Worm (Caenorhabditis elegans) whole organism, dauer: ENCODE results near the gene T21B4.3.
"Not testable (repeated sequence)": the region's sequence is repeated elsewhere in the genome, so short reads cannot be mapped to it uniquely, and the experiment has no call there.

Experiments
- unc-62 ChIP-seq: sonication (generic microtip); optimal IDR thresholded peaks from 2 replicates; lab custom pipeline; 2017; ENCODE audit warnings: missing biosample characterization, missing genetic modification reagents, missing genetic modification characterization

Gene T21B4.3

DNA sequence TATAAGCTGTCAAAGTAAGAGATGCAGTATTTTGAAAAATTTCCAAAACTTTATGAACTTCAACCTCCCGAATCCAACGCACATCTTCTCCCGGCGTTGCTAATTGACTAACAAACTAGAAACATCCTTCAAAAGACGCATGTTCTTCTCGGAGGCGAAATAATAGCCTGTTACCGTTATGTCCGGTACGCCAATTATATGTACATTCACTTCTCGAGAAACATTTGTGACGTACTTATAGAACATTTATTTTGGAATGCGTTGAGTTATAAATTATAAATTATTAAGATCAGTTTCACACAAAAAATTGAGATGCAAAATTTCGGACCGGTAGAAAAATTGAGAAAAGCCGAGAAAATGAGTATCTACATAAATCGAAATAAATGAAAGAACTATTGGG lies at the start of gene T21B4.3:
TSS of gene T21B4.3 (minus strand) at position 101 of the 400 bp plus-strand sequence.
- no peak for TF ChIP-seq unc-62 (GFP tag; lab: Kevin White, UChicago)

DNA sequence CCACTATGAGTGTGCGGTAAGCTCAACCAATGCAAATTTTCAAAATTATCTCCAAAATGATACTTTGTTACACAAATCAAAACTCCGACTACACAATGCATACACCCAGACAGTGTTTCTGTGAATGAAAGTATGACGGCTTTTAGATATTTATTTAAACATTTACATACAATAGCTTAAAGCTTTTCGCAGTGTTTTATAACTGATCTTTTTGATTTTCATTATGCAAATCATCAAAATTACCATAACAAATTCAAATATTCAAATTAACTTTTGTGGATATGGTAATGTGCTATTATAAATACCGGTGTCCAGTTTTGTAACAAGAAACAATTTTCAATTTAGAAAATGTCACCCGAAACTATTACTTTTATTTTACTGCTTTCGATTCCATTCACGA lies 49.5 kb upstream of the T21B4.3 start, which contains the start of the genes F49C5.5 and F49C5.10:
TSS of gene F49C5.5 (minus strand) at position 101 of the 400 bp plus-strand sequence.
TSS of gene F49C5.10 (plus strand) at position 344 of the 400 bp plus-strand sequence.
- no peak for TF ChIP-seq unc-62 (GFP tag; lab: Kevin White, UChicago)

DNA sequence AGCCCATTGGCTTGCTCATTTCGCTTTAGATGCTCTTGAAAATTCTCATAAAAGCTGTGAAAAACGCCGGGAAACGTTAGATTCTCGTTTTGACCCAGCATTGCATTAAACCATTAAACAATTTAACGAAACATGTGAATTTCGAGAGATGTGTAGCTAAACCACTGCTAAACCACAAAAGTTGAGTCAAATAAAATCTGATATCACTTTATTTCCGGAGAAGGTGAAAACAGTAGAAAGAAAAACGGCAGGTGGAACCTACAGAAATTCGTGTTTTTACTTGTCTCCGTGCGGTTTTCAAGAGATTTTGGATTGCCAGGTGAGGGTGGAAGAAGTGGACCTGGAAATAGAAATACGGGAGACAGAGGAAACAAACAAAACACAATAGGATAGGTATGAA lies 47.7 kb upstream of the T21B4.3 start, which contains the start of gene F49C5.9:
TSS of gene F49C5.9 (minus strand) at position 101 of the 400 bp plus-strand sequence.
- no peak for TF ChIP-seq unc-62 (GFP tag; lab: Kevin White, UChicago)

- no peak for TF ChIP-seq unc-62 (GFP tag; lab: Kevin White, UChicago)
Measured at ce11 chrII:12542594-12542997, 45.7 kb upstream of the T21B4.3 start.

DNA sequence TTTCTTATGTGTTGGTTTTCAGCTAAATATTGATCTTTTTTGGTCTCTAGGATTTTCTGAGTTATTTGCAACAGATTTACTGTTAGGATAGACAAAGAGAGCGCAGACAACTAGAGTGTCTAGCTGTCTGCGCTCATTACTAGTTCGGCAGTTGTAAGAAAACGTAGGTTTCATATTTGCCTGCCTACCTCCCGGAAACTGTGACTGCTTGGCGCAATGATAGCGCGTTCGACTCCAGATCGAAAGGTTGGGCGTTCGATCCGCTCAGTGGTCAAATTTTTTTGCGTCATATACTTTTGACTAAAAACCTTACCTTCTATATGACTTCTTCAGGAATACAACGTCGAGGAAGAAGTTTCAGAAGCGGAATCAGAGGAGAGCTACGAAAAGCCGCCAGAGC lies 42.5 kb upstream of the T21B4.3 start:
- no peak for TF ChIP-seq unc-62 (GFP tag; lab: Kevin White, UChicago)

DNA sequence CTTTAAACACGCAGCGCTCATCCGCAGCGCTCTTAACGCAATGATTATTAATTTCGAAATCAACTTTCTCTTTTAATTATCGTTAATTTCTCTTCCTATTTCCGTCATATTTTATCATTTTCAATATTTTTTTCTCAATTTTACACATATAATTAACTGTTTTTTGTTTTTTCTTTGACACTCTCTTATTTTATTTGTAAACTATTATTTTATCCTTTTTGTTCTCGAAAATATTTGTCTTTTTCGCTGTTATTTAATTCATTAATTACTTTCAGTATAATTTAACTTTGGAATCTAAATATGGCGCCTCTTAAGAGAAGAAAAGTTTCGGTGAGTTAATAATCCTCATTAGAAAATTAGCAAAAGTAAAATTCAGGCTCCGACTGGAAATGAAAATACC lies 39.3 kb upstream of the T21B4.3 start, which contains the start of gene F49C5.3:
TSS of gene F49C5.3 (plus strand) at position 301 of the 400 bp plus-strand sequence.
- not testable (repeated sequence) for TF ChIP-seq unc-62 (GFP tag; lab: Kevin White, UChicago)

DNA sequence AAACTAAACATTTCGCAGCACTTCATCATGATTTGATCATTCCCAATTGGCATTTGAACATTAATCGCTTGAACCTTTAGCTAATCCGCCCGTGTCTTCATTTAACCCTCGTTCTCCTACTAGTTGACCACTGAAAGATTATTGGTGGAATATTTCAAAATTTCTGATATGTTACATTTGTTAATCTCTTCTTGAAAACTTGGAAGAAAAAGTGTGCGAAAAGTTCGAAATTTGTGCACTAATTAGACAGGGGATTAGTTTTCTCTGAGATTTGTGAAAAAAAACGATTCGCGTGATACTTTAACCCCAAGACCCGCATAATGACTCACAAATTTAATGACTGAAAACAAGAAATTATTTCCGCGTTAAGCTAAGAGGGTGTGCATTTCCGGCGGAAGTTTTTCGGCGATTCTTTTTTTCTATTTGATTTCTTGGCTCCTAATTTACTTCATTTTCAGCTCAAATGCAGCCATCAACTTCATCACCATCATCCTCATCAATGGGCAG lies 38.5 kb upstream of the T21B4.3 start, which contains the start of gene nimk-1:
TSS of gene nimk-1 (plus strand) at position 457 of the 507 bp plus-strand sequence.
- TF ChIP-seq unc-62 (GFP tag; lab: Kevin White, UChicago): no peak

DNA sequence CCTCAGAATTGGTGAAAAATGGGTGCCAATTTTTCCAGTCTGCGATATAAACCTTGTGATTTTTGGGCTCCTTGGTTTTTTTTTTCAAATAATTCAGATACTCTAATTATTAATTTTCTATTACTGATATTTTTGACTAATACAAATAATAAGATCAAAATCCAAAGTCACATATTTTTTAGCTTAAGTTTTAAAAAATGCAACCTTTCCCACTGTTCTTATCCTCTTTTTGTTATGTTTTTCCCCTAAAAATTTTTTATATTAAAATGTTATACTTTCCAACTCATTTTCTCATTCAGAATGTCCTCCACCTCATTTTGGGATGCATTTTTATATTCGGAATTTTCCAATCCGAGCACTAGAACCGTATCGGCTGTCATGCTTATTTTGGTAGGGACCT lies 34.1 kb upstream of the T21B4.3 start, which contains the start of gene srx-120:
TSS of gene srx-120 (plus strand) at position 301 of the 400 bp plus-strand sequence.
- no peak for TF ChIP-seq unc-62 (GFP tag; lab: Kevin White, UChicago)

ce11 chrII:12527947-12528346 lies 31.1 kb upstream of the T21B4.3 start, which contains the start of gene srx-119:
Gene srx-119, plus strand, starts transcription at chrII:12528247.
- TF ChIP-seq unc-62 (GFP tag; lab: Kevin White, UChicago): no peak

DNA sequence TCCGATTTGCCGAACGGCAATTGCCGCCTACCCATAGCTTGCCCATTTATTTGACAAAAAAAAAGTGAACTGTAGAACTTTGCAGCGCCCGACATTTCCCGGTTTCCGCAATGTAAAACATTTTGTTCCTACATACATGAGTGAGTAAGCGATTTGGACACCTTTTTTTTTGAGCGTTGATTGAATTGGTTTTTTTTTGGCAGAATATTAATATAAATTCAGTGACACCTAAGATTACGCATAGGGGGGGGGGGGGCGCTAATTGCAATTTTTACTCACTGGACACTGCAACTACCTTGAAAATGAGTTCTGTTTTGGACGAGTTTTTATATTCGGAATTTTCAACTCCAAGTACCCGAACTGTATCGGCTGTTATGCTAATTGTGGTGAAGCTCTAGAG lies 28.6 kb upstream of the T21B4.3 start, which contains the start of gene srx-118:
TSS of gene srx-118 (plus strand) at position 301 of the 400 bp plus-strand sequence.
- no peak for TF ChIP-seq unc-62 (GFP tag; lab: Kevin White, UChicago)

DNA sequence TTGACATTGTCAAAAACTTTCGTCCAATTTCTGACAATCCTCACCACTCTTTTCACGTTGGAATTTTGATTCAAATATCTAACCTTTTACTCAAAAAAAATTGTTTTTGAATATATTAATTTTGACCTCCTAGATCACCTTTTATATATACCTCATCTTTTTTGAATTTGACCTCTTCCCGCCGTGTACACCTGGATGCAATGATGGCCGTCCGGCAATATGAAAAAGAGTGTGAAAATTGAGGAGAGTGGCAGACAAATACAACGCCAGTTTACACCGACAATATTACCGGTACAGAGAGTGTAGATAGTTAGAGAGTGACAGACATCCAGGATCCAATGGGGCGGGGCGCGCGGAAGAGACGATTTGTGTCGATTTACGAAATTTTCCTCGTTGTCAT lies 22.7 kb upstream of the T21B4.3 start, which contains the start of gene ceh-99:
TSS of gene ceh-99 (plus strand) at position 366 of the 400 bp plus-strand sequence.
- no peak for TF ChIP-seq unc-62 (GFP tag; lab: Kevin White, UChicago)

DNA sequence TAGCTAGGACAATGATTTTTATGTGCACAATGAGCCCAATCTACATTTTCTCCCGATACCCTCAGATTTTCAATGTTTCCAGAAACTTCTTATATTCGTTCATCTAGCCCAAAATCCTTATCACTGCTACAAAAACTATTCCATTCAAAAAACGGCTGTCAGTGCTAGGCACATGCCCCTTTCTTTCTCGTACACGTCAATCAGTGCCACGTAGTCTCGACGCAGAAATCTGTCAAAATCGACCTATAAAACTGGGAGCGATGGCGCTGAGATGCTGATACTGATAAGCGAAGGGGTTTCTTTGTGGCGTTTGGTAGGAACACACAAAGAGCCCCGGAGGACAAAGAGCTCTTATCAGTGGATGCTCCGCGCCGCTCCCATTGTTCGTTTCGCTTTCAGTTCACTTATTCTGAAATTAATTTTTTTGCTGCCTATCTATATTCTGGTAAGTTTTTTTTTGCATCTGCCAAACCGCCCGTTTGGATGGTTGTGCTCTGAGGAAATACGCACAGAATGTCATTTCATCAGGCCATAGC lies 22.0 kb upstream of the T21B4.3 start, which contains the start of gene srh-70:
TSS of gene srh-70 (minus strand) at position 51 of the 536 bp plus-strand sequence.
- TF ChIP-seq unc-62 (GFP tag; lab: Kevin White, UChicago): no peak

- TF ChIP-seq unc-62 (GFP tag; lab: Kevin White, UChicago): no peak
Measured at ce11 chrII:12518008-12518407, 21.1 kb upstream of the T21B4.3 start.

- TF ChIP-seq unc-62 (GFP tag; lab: Kevin White, UChicago): no peak
Measured at ce11 chrII:12516313-12516712, 19.4 kb upstream of the T21B4.3 start, which contains the start of gene srh-61. Gene srh-61, minus strand, starts transcription at chrII:12516413.

- TF ChIP-seq unc-62 (GFP tag; lab: Kevin White, UChicago): no peak
Measured at ce11 chrII:12514620-12515019, 17.7 kb upstream of the T21B4.3 start, which contains the start of gene srh-69. Gene srh-69, minus strand, starts transcription at chrII:12514720.

ce11 chrII:12511866-12512265 lies 15.0 kb upstream of the T21B4.3 start, which contains the start of gene srh-73:
Gene srh-73, plus strand, starts transcription at chrII:12512166.
- TF ChIP-seq unc-62 (GFP tag; lab: Kevin White, UChicago): no peak
